Worm (Caenorhabditis elegans) whole organism, L4 larva: ENCODE measurements around the gene gcy-14.

Experiments
- F26F4.8 ChIP-seq: fragments of 200-800 bp; sonication (Bioruptor generic); conservative IDR thresholded peaks from 2 replicates; pipeline ENCODE4 v1.3.6; 2022; ENCODE audit warnings: missing genetic modification characterization, missing compliant biosample characterization
- ama-1 ChIP-seq: fragments of 150-350 bp; optimal IDR thresholded peaks from 2 replicates; lab custom pipeline; 2014; ENCODE audit warnings: inconsistent platforms, mixed read lengths
- arid-1 ChIP-seq: fragments of 200-800 bp; sonication (Bioruptor generic); conservative IDR thresholded peaks from 2 replicates; pipeline ENCODE4 v1.3.6; 2022; ENCODE audit warnings: missing genetic modification reagents, missing genetic modification characterization, missing compliant biosample characterization
- fkh-10 ChIP-seq: fragments of 150-350 bp; optimal IDR thresholded peaks from 2 replicates; lab custom pipeline; 2014; ENCODE audit warnings: missing biosample characterization, missing genetic modification reagents, missing genetic modification characterization
- nhr-10 ChIP-seq: fragments of 150-350 bp; optimal IDR thresholded peaks from 2 replicates; lab custom pipeline; 2014; ENCODE audit warnings: missing biosample characterization, missing genetic modification characterization

DNA sequence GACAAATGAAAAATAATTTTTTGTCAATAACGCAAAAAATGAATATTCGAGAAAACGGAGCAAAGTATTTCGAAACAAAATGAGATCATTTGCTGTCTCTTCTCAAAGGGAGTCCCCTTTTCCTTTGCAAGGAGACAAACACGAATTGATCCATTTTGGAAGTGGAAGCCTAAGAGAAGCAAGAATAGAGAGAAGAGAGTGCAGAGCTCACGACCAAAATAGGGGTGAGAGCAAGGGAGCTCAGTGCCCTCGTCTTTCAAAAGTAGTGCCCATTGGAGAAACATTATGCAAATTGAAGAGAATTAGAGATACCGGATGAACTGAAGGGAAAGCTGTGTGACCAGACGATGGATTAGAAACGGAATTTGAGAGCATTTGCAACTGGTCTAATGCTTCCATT lies 16.9 kb downstream of the gcy-14 start:
- TF ChIP-seq arid-1 (no peak), F26F4.8 (no peak), nhr-10 (tag; lab: Kevin White, UChicago) (no peak), ama-1 (lab: Kevin White, UChicago) (no peak), fkh-10 (GFP tag; lab: Kevin White, UChicago) (no peak)
